Fruit fly (Drosophila melanogaster): ENCODE results near the gene CG5854.

Gene CG5854

dm6 chr3R:23920874-23921539, 12.7 kb upstream of the CG5854 start (continued):
- TF ChIP-seq Stat92E (GFP tag; optimal IDR thresholded peaks at IDR 0.05) (no peak), CG3847 (GFP tag; IDR thresholded peaks at IDR 0.05) (peak; percentile 57), vvl (GFP tag; IDR thresholded peaks at IDR 0.05) (peak; percentile 73), CG14050 (GFP tag; IDR thresholded peaks at IDR 0.05) (peak; percentile 40; the same call in 1 of the 3 replicates), Camta (GFP tag; optimal IDR thresholded peaks at IDR 0.05) (no peak), croc (GFP tag; conservative IDR thresholded peaks at IDR 0.05) (no peak), kah (GFP tag; optimal IDR thresholded peaks at IDR 0.05) (no peak), tap (tag; optimal IDR thresholded peaks at IDR 0.05) (no peak), CkIIα-i1 (GFP tag; IDR thresholded peaks at IDR 0.05) (no peak), Poxn (GFP tag; IDR thresholded peaks at IDR 0.05) (0 out of 2 replicates have a peak, but pooled peaks have one; percentile 28), nerfin-2 (GFP tag; IDR thresholded peaks at IDR 0.05; ENCODE audit: partially characterized antibody) (no peak), Dip2 (GFP tag; IDR thresholded peaks at IDR 0.05) (no peak), sens (GFP tag) (peak; percentile 84), hb (GFP tag; IDR thresholded peaks at IDR 0.05; ENCODE audit: partially characterized antibody) (no peak), CG11723 (GFP tag; optimal IDR thresholded peaks at IDR 0.05) (no peak), Hr51 (GFP tag; optimal IDR thresholded peaks at IDR 0.05) (peak; percentile 17 to 59), CG7745 (tag; optimal IDR thresholded peaks at IDR 0.05) (no peak), CG3407 (GFP tag; optimal IDR thresholded peaks at IDR 0.05) (no peak), CG4404 (GFP tag; IDR thresholded peaks at IDR 0.05) (no peak), ind (GFP tag; optimal IDR thresholded peaks at IDR 0.05) (peak; percentile 29), CG9215 (GFP tag; IDR thresholded peaks at IDR 0.05) (peak; percentile 40; the same call in 1 of the 2 replicates), Ptx1 (GFP tag; IDR thresholded peaks at IDR 0.05) (peak; percentile 24; the same call in 1 of the 2 replicates), cas (GFP tag; IDR thresholded peaks at IDR 0.05) (0 out of 2 replicates have a peak, but pooled peaks have one; percentile 40), E2f1 (GFP tag; IDR thresholded peaks at IDR 0.05) (peak; percentile 56; the same call in 1 of the 2 replicates), eyg (GFP tag; optimal IDR thresholded peaks at IDR 0.05) (no peak), CG16779 (GFP tag; IDR thresholded peaks at IDR 0.05) (peak; percentile 75), amos (GFP tag; IDR thresholded peaks at IDR 0.05; ENCODE audit: partially characterized antibody) (no peak), CG6765 (GFP tag; optimal IDR thresholded peaks at IDR 0.05) (peak; percentile 40), CG10654 (GFP tag; optimal IDR thresholded peaks at IDR 0.05) (no peak), Sox100B (GFP tag; optimal IDR thresholded peaks at IDR 0.05) (no peak), Nf-YB (GFP tag; optimal IDR thresholded peaks at IDR 0.05) (peak; percentile 16), abd-A (tag; optimal IDR thresholded peaks at IDR 0.05) (peak; percentile 93), en (GFP tag; optimal IDR thresholded peaks at IDR 0.05) (no peak), PHDP (tag; optimal IDR thresholded peaks at IDR 0.05) (peak; percentile 55), mirr (GFP tag; optimal IDR thresholded peaks at IDR 0.05) (peak; percentile 87), eve (GFP tag; optimal IDR thresholded peaks at IDR 0.05) (no peak), Tbp (GFP tag; optimal IDR thresholded peaks at IDR 0.05) (no peak)

- TF ChIP-seq crol (GFP tag; IDR thresholded peaks at IDR 0.05) (peak; percentile 98), CG13894 (tag; optimal IDR thresholded peaks at IDR 0.05) (no peak), CG3726 (GFP tag; IDR thresholded peaks at IDR 0.05) (no peak), CG11093 (GFP tag; IDR thresholded peaks at IDR 0.05) (peak; percentile 15; the same call in 1 of the 3 replicates), fu2 (GFP tag; optimal IDR thresholded peaks at IDR 0.05) (no peak), ac (GFP tag; optimal IDR thresholded peaks at IDR 0.05) (peak; percentile 26), Hey (tag; optimal IDR thresholded peaks at IDR 0.05) (peak; percentile 56), CG8089 (GFP tag; optimal IDR thresholded peaks at IDR 0.05) (no peak), da (GFP tag; optimal IDR thresholded peaks at IDR 0.05) (peak; percentile 91), CG3407 (GFP tag; optimal IDR thresholded peaks at IDR 0.05) (peak; percentile 21), Hr78 (GFP tag; optimal IDR thresholded peaks at IDR 0.05) (peak in 1 of 2 experiments; percentile 6), ab (GFP tag; optimal IDR thresholded peaks at IDR 0.05) (no peak), Ptx1 (GFP tag; IDR thresholded peaks at IDR 0.05) (peak; percentile 62), klu (GFP tag; IDR thresholded peaks at IDR 0.05) (peak; percentile 58; the same call in 1 of the 2 replicates), trem (tag; optimal IDR thresholded peaks at IDR 0.05) (peak; percentile 8)
These were observed 11.8 kb upstream of the CG5854 start for dm6 chr3R:23921701-23922501.
